Worm (Caenorhabditis elegans): ENCODE data around the gene C45B11.2.

C45B11.2 gene

ce11 chrV:11078104-11078724 lies 35.7 kb downstream of the C45B11.2 start, which contains the start of gene act-2 (continued):
- TF ChIP-seq B0261.1 (tag; optimal IDR thresholded peaks at IDR 0.05) (no peak), F52B5.7 (tag; optimal IDR thresholded peaks at IDR 0.05) (no peak), zfh-2 (GFP tag; conservative IDR thresholded peaks at IDR 0.05) (no peak), nhr-179 (tag; optimal IDR thresholded peaks at IDR 0.05) (no peak), mxl-1 (tag; optimal IDR thresholded peaks at IDR 0.05) (no peak), aptf-2 (GFP tag; conservative IDR thresholded peaks at IDR 0.05) (0 out of 2 replicates have a peak, but pooled peaks have one; percentile 46)

ce11 chrV:11078874-11079273 lies 36.4 kb downstream of the C45B11.2 start:
- TF ChIP-seq cebp-1 (GFP tag; IDR thresholded peaks at IDR 0.05) (no peak), cebp-1 (tag; optimal IDR thresholded peaks at IDR 0.05) (peak; percentile 82), F10E7.11 (tag; optimal IDR thresholded peaks at IDR 0.05) (no peak)

ce11 chrV:11080345-11081102 lies 38.0 kb downstream of the C45B11.2 start, which contains the start of gene act-1:
TSS of gene act-1 (plus strand) at chrV:11081052.
- TF ChIP-seq F23B12.7 (tag; optimal IDR thresholded peaks at IDR 0.05; ENCODE audit: insufficient read depth) (no peak), mes-4 (tag; optimal IDR thresholded peaks at IDR 0.05) (no peak), pbrm-1 (GFP tag; IDR thresholded peaks at IDR 0.05) (0 out of 2 replicates have a peak, but pooled peaks have one; percentile 40), ceh-27 (GFP tag; optimal IDR thresholded peaks at IDR 0.05) (peak; percentile 4), cebp-1 (GFP tag; IDR thresholded peaks at IDR 0.05) (no peak), cebp-1 (tag; optimal IDR thresholded peaks at IDR 0.05) (peak; percentile 7), zfh-2 (GFP tag; conservative IDR thresholded peaks at IDR 0.05) (peak; percentile 83), rcor-1 (GFP tag; IDR thresholded peaks at IDR 0.05) (no peak), nhr-80 (tag; optimal IDR thresholded peaks at IDR 0.05) (peak; percentile 20), hmg-1.2 (GFP tag; IDR thresholded peaks at IDR 0.05) (peak; percentile 23; the same call in 1 of the 2 replicates), mcd-1 (GFP tag; IDR thresholded peaks at IDR 0.05) (peak; percentile 33; the same call in 1 of the 2 replicates), mxl-1 (tag; optimal IDR thresholded peaks at IDR 0.05) (no peak)

- TF ChIP-seq nfya-1 (tag; optimal IDR thresholded peaks at IDR 0.05; ENCODE audit: borderline replicate concordance, insufficient read depth) = no peak
- TF ChIP-seq ets-4 (GFP tag; optimal IDR thresholded peaks at IDR 0.05) = no peak
- TF ChIP-seq ztf-18 (tag; optimal IDR thresholded peaks at IDR 0.05) = no peak
- peak; percentile 42 for TF ChIP-seq somi-1 (GFP tag; optimal IDR thresholded peaks at IDR 0.05)
- no peak for TF ChIP-seq F49E8.2 (tag; optimal IDR thresholded peaks at IDR 0.05; ENCODE audit: insufficient read depth)
- peak; percentile 15 for TF ChIP-seq K12H6.12 (tag; optimal IDR thresholded peaks at IDR 0.05)
- peak; percentile 40; the same call in 1 of the 2 replicates for TF ChIP-seq nfyb-1 (GFP tag; IDR thresholded peaks at IDR 0.05)
- no peak for TF ChIP-seq bed-2 (GFP tag; IDR thresholded peaks at IDR 0.05)
- TF ChIP-seq lin-35 (GFP tag; optimal IDR thresholded peaks at IDR 0.05) = no peak
- TF ChIP-seq sptf-2 (GFP tag; optimal IDR thresholded peaks at IDR 0.05) = no peak
- TF ChIP-seq pha-4 (tag; optimal IDR thresholded peaks at IDR 0.05) = no peak
- 0 out of 2 replicates have a peak, but pooled peaks have one; percentile 15 for TF ChIP-seq K11D2.4 (GFP tag; IDR thresholded peaks at IDR 0.05)
- TF ChIP-seq C06A6.2 (GFP tag; conservative IDR thresholded peaks at IDR 0.05) = 0 out of 2 replicates have a peak, but pooled peaks have one; percentile 44
- TF ChIP-seq zfh-2 (GFP tag; conservative IDR thresholded peaks at IDR 0.05) = no peak
- no peak for TF ChIP-seq egrh-3 (GFP tag; IDR thresholded peaks at IDR 0.05)
- no peak for TF ChIP-seq aptf-3 (GFP tag; IDR thresholded peaks at IDR 0.05)
- no peak for TF ChIP-seq rpc-1 (optimal IDR thresholded peaks at IDR 0.05)
- TF ChIP-seq rpc-1 (tag; optimal IDR thresholded peaks at IDR 0.05) = no peak
- TF ChIP-seq die-1 (tag; optimal IDR thresholded peaks at IDR 0.05) = no peak
- peak; percentile 6 for TF ChIP-seq lin-40 (tag; optimal IDR thresholded peaks at IDR 0.05)
- TF ChIP-seq Y95B8A.8 (GFP tag; IDR thresholded peaks at IDR 0.05) = 0 out of 2 replicates have a peak, but pooled peaks have one; percentile 9
- TF ChIP-seq F52B5.7 (tag; optimal IDR thresholded peaks at IDR 0.05) = peak; percentile 46
- TF ChIP-seq ceh-79 (tag; optimal IDR thresholded peaks at IDR 0.05) = no peak
- no peak for TF ChIP-seq Y67H2A.10 (GFP tag; conservative IDR thresholded peaks at IDR 0.05)
- no peak for TF ChIP-seq repo-1 (tag; optimal IDR thresholded peaks at IDR 0.05)
- no peak for TF ChIP-seq hlh-26 (GFP tag; conservative IDR thresholded peaks at IDR 0.05)
Measured at ce11 chrV:11082475-11082874, 40.0 kb downstream of the C45B11.2 start.

Measured in whole organism, young adult.